Worm (Caenorhabditis elegans) whole organism, L1 larva: ENCODE measurements around the gene F40B5.2.
A peak's percentile ranks its signal among the peaks of the same experiment; 100 is the strongest.

Experiments
- C04F5.9 ChIP-seq: sonication (generic microtip); optimal IDR thresholded peaks from 2 replicates; lab custom pipeline; 2016; ENCODE audit warnings: missing genetic modification characterization, missing compliant biosample characterization
- C16A3.4 ChIP-seq: fragments of 150-350 bp; optimal IDR thresholded peaks from 2 replicates; lab custom pipeline; 2014; ENCODE audit warnings: missing biosample characterization, missing genetic modification characterization
- F16B12.6 ChIP-seq: fragments of 150-350 bp; optimal IDR thresholded peaks from 2 replicates; lab custom pipeline; 2014; ENCODE audit warnings: missing biosample characterization, missing genetic modification characterization
- alr-1 ChIP-seq: fragments of 200-800 bp; sonication (Bioruptor generic); optimal IDR thresholded peaks from 2 replicates; lab custom pipeline; 2018; ENCODE audit warnings: borderline replicate concordance, mild to moderate bottlenecking, missing genetic modification characterization, missing compliant biosample characterization
- blmp-1 ChIP-seq: fragments of 150-350 bp; optimal IDR thresholded peaks from 2 replicates; lab custom pipeline; 2014; ENCODE audit warnings: missing biosample characterization, missing genetic modification characterization
- ceh-8 ChIP-seq: fragments of 200-800 bp; sonication (Bioruptor generic); optimal IDR thresholded peaks from 2 replicates; lab custom pipeline; 2018; ENCODE audit warnings: mild to moderate bottlenecking, missing genetic modification characterization, moderate library complexity, missing compliant biosample characterization
- ceh-82 ChIP-seq, 3 experiments: fragments of 150-350 bp in 1 of 3; sonication (generic microtip) in 2 of 3; optimal IDR thresholded peaks; 2 replicates each; lab custom pipeline; 2014 to 2017; ENCODE audit warnings: missing biosample characterization in 3 of 3, missing genetic modification characterization in 3 of 3
- egl-13 ChIP-seq: sonication (generic microtip); optimal IDR thresholded peaks from 2 replicates; lab custom pipeline; 2016; ENCODE audit warnings: missing genotype, missing genetic modification reagents, missing genetic modification characterization, missing compliant biosample characterization
- ets-5 ChIP-seq: fragments of 200-800 bp; sonication (Bioruptor generic); IDR thresholded peaks from 2 replicates; pipeline ENCODE4 v1.3.6; 2022; ENCODE audit warnings: missing genetic modification characterization, missing compliant biosample characterization
- fos-1 ChIP-seq: fragments of 150-350 bp; optimal IDR thresholded peaks from 2 replicates; lab custom pipeline; 2014; ENCODE audit warnings: missing biosample characterization, missing genetic modification characterization
- grh-1 ChIP-seq: fragments of 200-800 bp; sonication (Bioruptor generic); IDR thresholded peaks from 2 replicates; pipeline ENCODE4 v1.3.6; 2022; ENCODE audit warnings: missing genetic modification reagents, missing genetic modification characterization, missing compliant biosample characterization
- hlh-4 ChIP-seq: sonication (generic microtip); optimal IDR thresholded peaks from 2 replicates; lab custom pipeline; 2016; ENCODE audit warnings: mild to moderate bottlenecking, missing genetic modification characterization, missing compliant biosample characterization
- irx-1 ChIP-seq: sonication (generic microtip); optimal IDR thresholded peaks from 2 replicates; lab custom pipeline; 2016; ENCODE audit warnings: missing genetic modification characterization, missing compliant biosample characterization
- lin-13 ChIP-seq: fragments of 150-350 bp; optimal IDR thresholded peaks from 2 replicates; lab custom pipeline; 2014; ENCODE audit warnings: missing biosample characterization, missing genetic modification reagents, missing genetic modification characterization
- lin-14 ChIP-seq: fragments of 200-800 bp; sonication (Bioruptor generic); optimal IDR thresholded peaks from 2 replicates; lab custom pipeline; 2018; ENCODE audit warnings: mild to moderate bottlenecking, missing genetic modification characterization, moderate library complexity, missing compliant biosample characterization
- lin-35 ChIP-seq, 2 experiments: fragments of 150-350 bp; optimal IDR thresholded peaks; 2 replicates each; lab custom pipeline; 2014; ENCODE audit warnings: missing biosample characterization in 2 of 2, missing genetic modification characterization in 2 of 2, missing genetic modification reagents in 2 of 2
- lir-3 ChIP-seq: sonication (generic microtip); optimal IDR thresholded peaks from 2 replicates; lab custom pipeline; 2016; ENCODE audit warnings: mild to moderate bottlenecking, missing genetic modification characterization, moderate library complexity, missing compliant biosample characterization; ENCODE audit not compliant: poor library complexity
- lsy-2 ChIP-seq, 2 experiments: fragments of 150-350 bp; optimal IDR thresholded peaks; 2 replicates each; lab custom pipeline; 2014; ENCODE audit warnings: missing biosample characterization in 2 of 2, missing genetic modification characterization in 2 of 2
- mep-1 ChIP-seq: fragments of 150-350 bp; optimal IDR thresholded peaks from 2 replicates; lab custom pipeline; 2014; ENCODE audit warnings: missing biosample characterization, missing genetic modification characterization
- nhr-47 ChIP-seq: sonication (generic microtip); optimal IDR thresholded peaks from 2 replicates; lab custom pipeline; 2016; ENCODE audit warnings: mild to moderate bottlenecking, missing genetic modification characterization, moderate library complexity, missing compliant biosample characterization
- nhr-76 ChIP-seq: sonication (generic microtip); optimal IDR thresholded peaks from 2 replicates; lab custom pipeline; 2017; ENCODE audit warnings: missing biosample characterization, missing genetic modification characterization
- nhr-77 ChIP-seq: fragments of 150-350 bp; optimal IDR thresholded peaks from 2 replicates; lab custom pipeline; 2014; ENCODE audit warnings: missing biosample characterization, missing genetic modification characterization
- nhr-85 ChIP-seq: sonication (generic microtip); peaks from one replicate; lab custom pipeline; 2016; ENCODE audit warnings: missing genetic modification characterization, inconsistent platforms, missing compliant biosample characterization
- nhr-90 ChIP-seq: sonication (generic microtip); optimal IDR thresholded peaks from 2 replicates; lab custom pipeline; 2016; ENCODE audit warnings: mild to moderate bottlenecking, missing genetic modification characterization, missing compliant biosample characterization; ENCODE audit not compliant: poor library complexity
- pag-3 ChIP-seq: sonication (generic microtip); optimal IDR thresholded peaks from 2 replicates; lab custom pipeline; 2017; ENCODE audit warnings: missing genetic modification characterization, mild to moderate bottlenecking, missing compliant biosample characterization, antibody characterized with exemption, borderline replicate concordance; ENCODE audit not compliant: insufficient read depth
- pax-3 ChIP-seq: fragments of 200-800 bp; sonication (Bioruptor generic); optimal IDR thresholded peaks from 2 replicates; lab custom pipeline; 2018; ENCODE audit warnings: mild to moderate bottlenecking, missing genetic modification characterization, moderate library complexity, missing compliant biosample characterization
- pqm-1 ChIP-seq: sonication (generic microtip); optimal IDR thresholded peaks from 3 replicates; lab custom pipeline; 2017; ENCODE audit warnings: missing biosample characterization, missing genetic modification characterization
- snpc-4 ChIP-seq: fragments of 150-350 bp; optimal IDR thresholded peaks from 2 replicates; lab custom pipeline; 2014; ENCODE audit warnings: missing biosample characterization, missing genetic modification characterization
- snu-23 ChIP-seq: sonication (generic microtip); optimal IDR thresholded peaks from 2 replicates; lab custom pipeline; 2016; ENCODE audit warnings: missing genetic modification characterization, missing compliant biosample characterization
- sptf-1 ChIP-seq: fragments of 150-350 bp; optimal IDR thresholded peaks from 2 replicates; lab custom pipeline; 2014; ENCODE audit warnings: missing biosample characterization, missing genetic modification characterization
- tbx-2 ChIP-seq: sonication (generic microtip); optimal IDR thresholded peaks from 2 replicates; lab custom pipeline; 2016; ENCODE audit warnings: missing genetic modification characterization, missing compliant biosample characterization
- tlp-1 ChIP-seq: fragments of 150-350 bp; optimal IDR thresholded peaks from 2 replicates; lab custom pipeline; 2014; ENCODE audit warnings: missing biosample characterization, missing genetic modification characterization
- unc-86 ChIP-seq: sonication (generic microtip); optimal IDR thresholded peaks from 2 replicates; lab custom pipeline; 2016; ENCODE audit warnings: missing genetic modification characterization, missing compliant biosample characterization
- vab-15 ChIP-seq: sonication (generic microtip); optimal IDR thresholded peaks from 2 replicates; lab custom pipeline; 2017; ENCODE audit warnings: missing genotype, mild to moderate bottlenecking, missing genetic modification characterization, missing compliant biosample characterization
- zag-1 ChIP-seq: fragments of 150-350 bp; optimal IDR thresholded peaks from 2 replicates; lab custom pipeline; 2014; ENCODE audit warnings: missing biosample characterization, missing genetic modification characterization
- zip-4 ChIP-seq: fragments of 200-800 bp; sonication (Bioruptor generic); optimal IDR thresholded peaks from 2 replicates; lab custom pipeline; 2018; ENCODE audit warnings: mild to moderate bottlenecking, missing genetic modification characterization, moderate library complexity, missing compliant biosample characterization
- ztf-11 ChIP-seq, 2 experiments: sonication (generic microtip); optimal IDR thresholded peaks; 2 replicates each; lab custom pipeline; 2016 to 2017; ENCODE audit warnings: missing genetic modification characterization in 2 of 2, missing biosample characterization in 1 of 2, missing compliant biosample characterization in 1 of 2

The F40B5.2 gene

DNA sequence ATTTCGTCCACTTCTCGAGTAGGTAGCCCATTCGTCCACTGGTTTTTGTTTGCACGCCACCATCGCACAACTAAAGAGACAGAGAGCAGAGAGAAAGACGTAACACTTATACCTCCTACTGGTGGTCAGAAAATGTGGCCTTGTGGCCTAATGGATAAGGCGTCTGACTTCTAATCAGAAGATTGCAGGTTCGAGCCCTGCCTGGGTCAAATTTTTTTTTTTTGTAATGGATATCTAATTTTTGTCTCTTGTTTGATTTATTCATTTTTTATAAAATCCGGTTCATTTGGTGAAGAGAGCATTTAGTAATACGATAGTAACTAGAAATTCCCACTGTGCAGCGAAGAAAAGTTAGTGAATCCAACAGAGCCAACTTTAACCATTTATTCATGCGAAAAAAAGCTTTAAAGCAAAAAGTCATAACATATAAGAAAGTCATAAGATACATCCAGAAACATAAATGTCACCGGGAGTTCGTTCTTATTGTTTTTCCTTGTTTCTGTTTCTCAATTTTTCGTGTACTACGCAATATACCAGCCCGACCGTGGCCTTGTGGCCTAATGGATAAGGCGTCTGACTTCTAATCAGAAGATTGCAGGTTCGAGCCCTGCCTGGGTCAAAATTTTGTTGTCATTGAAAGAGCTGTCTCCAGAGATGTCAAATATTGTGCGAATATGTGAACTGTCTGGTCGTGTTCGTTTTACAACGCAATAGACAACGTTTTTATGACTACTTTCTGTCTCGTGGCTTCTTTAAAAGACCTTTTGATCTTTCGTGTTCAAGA lies 18.6 kb downstream of the F40B5.2 start (continued):
- TF ChIP-seq nhr-47 (tag; lab: Kevin White, UChicago): peak; percentile 70
- peak; percentile 25 for TF ChIP-seq C16A3.4 (tag; lab: Kevin White, UChicago)
- peak; percentile 40 for TF ChIP-seq egl-13

DNA sequence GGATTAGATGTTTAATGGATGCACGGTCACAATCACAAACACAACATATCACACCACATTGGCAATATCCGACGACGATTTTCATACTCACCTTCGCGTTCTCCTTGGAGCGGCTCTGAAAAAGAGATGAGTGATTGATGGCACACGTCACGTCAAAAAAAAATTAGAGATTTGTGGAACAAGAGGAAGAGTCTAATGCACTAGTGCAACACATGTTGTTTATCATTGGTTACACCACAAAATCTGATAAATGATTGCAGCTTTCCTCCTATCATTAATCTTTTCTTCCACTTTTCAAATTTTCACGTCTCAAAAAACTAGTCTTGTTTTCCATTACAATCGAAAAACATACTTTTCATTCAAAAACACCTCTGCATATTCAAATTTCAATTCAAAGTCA lies 22.9 kb downstream of the F40B5.2 start:
- TF ChIP-seq lin-14 (GFP tag; lab: Kevin White, UChicago): peak; percentile 8
- TF ChIP-seq zag-1 (tag; lab: Kevin White, UChicago): no peak

DNA sequence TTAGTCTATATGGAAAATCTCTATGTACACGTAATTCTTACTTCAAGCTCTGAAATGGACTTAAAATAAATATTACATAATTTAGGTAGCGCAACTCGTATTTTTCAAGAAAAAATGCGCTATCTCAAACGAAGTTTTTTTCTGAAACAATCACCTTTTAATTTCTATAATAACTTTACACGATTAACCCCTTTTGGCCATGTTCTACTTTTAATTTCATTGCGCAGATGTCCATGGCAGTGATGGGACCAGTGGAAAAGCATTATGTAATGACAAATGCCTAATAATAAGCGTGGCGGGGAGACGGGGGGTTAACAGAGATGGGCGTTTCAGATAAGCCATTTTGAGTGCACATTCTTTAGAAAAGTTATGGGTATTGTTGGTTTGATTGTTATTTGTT lies 23.9 kb downstream of the F40B5.2 start:
- TF ChIP-seq nhr-76 (tag; lab: Kevin White, UChicago): no peak
- TF ChIP-seq, all 84 proteins: peak for 0

DNA sequence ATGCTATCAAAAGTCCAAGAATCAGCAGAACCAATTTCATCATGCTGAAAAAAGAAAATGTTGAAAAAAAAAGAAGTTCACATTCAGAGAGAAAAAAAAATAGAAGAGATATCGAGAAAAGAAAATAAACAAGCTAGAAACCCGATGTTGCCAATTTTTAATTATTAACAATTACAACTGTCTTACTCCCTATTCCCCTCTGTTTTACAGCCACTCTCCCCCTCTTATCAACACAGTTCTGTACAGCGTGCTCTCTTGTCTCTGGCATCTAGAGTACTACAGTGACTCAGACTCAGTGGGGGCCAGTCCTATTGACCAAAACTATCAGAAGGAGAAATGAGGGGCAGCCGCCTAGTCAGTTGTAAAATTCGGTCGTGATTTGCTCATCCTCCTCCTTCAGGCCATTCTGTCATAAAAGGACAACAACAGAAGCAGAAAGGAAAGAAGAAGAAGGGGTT lies 24.9 kb downstream of the F40B5.2 start, which contains the start of gene wrk-1:
Gene wrk-1, minus strand, starts transcription at position 51 of the 458 bp plus-strand sequence.
- TF ChIP-seq ets-5 (GFP tag; lab: Robert Waterston, UW) (0 out of 2 replicates have a peak, but pooled peaks have one; percentile 20), alr-1 (tag; lab: Kevin White, UChicago) (no peak)

DNA sequence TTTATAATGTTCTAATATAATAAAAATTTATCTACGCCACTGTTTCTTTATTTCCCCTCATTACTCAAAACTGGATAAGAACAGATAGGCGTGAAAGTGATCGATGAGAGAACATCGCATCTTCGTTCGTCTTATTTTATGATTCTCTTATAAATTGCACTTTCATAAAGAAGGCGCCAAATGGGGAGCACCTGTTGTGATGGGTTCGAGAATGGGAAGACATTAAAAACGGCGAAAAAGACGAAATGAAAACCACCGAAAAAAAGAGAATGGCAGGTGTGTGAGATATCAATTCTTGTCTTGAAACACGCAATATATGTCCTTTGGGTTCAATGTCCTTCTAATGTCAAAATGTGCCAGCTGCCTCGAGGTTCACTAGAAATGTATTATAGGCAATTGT lies 26.6 kb downstream of the F40B5.2 start:
- no peak for TF ChIP-seq lin-14 (GFP tag; lab: Kevin White, UChicago)
- TF ChIP-seq ztf-11 (tag; optimal IDR thresholded peaks at IDR 0.05; lab: Kevin White, UChicago): peak in 1 of 2 experiments; percentile 68
- no peak for TF ChIP-seq snu-23 (GFP tag; lab: Kevin White, UChicago)
- peak; percentile 10 for TF ChIP-seq blmp-1 (tag; lab: Kevin White, UChicago)
- peak; percentile 61 for TF ChIP-seq tbx-2 (tag; lab: Kevin White, UChicago)

DNA sequence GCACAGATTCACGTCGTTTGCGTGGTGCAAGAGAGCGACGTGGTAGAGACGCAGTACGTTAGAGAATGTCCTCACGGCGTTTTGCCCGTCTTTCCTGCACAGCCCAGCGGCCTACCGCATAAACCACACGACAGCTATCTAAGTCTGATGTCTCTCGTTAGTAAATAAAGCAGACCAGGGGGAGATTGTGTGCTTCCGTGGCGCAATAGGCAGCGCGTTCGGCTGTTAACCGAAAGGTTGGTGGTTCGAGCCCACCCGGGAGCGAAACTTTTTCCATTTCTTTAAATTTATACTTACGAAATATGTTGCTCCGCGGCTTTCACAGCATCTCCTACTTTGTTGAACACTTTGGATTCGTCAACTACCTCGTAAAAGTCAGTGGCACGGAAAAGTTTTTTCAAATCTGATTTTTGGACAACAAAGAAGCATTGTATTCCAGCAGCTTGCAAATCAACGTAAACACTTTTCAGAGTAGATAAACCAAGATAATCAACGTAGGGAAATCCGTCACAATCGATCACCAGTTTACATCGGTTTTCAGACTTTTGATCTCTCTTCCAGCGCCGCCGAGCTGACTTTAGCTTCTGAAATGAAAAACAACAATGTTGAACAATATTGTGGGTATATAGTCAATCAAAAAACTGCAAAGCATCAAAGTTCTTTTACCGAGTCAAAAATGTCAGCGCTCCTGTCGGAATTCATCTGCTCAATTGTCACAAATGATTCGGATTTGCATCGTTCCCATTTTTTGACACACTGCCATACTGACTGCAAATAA lies 36.8 kb downstream of the F40B5.2 start:
- TF ChIP-seq tlp-1 (tag; lab: Kevin White, UChicago): no peak
- peak; percentile 5 for TF ChIP-seq pag-3 (tag; lab: Kevin White, UChicago)
- no peak for TF ChIP-seq pqm-1 (tag; lab: Kevin White, UChicago)
- peak; percentile 94 for TF ChIP-seq nhr-85 (tag; lab: Kevin White, UChicago)
- TF ChIP-seq irx-1 (tag; lab: Kevin White, UChicago): peak; percentile 90
- TF ChIP-seq F16B12.6 (tag; lab: Kevin White, UChicago): no peak
- TF ChIP-seq nhr-76 (tag; lab: Kevin White, UChicago): no peak
- peak; percentile 81 for TF ChIP-seq mep-1 (tag; lab: Kevin White, UChicago)
- peak; percentile 80 for TF ChIP-seq lin-13 (GFP tag; lab: Kevin White, UChicago)
- TF ChIP-seq hlh-4: peak; percentile 3
- peak; percentile 80 for TF ChIP-seq ceh-8
- TF ChIP-seq ets-5 (GFP tag; lab: Robert Waterston, UW): no peak
- TF ChIP-seq blmp-1 (tag; lab: Kevin White, UChicago): peak; percentile 42
- TF ChIP-seq nhr-90 (tag; lab: Kevin White, UChicago): peak; percentile 91
- peak; percentile 84 for TF ChIP-seq fos-1 (tag; lab: Kevin White, UChicago)
- peak; percentile 75 for TF ChIP-seq nhr-77 (tag; lab: Kevin White, UChicago)
- TF ChIP-seq snpc-4 (tag; lab: Kevin White, UChicago): peak; percentile 49
- TF ChIP-seq tbx-2 (tag; lab: Kevin White, UChicago): peak; percentile 94
- peak; percentile 81 to 83 for TF ChIP-seq lsy-2 (tag; optimal IDR thresholded peaks at IDR 0.05; lab: Kevin White, UChicago)
- TF ChIP-seq lin-35 (GFP tag; optimal IDR thresholded peaks at IDR 0.05; lab: Kevin White, UChicago): peak; percentile 33 to 83
- TF ChIP-seq sptf-1 (tag; lab: Kevin White, UChicago): no peak
- TF ChIP-seq vab-15 (tag; lab: Kevin White, UChicago): no peak
- peak; percentile 77 for TF ChIP-seq grh-1
- peak; percentile 82 for TF ChIP-seq pax-3
- peak; percentile 87 for TF ChIP-seq unc-86 (tag; lab: Kevin White, UChicago)
- TF ChIP-seq C04F5.9: peak; percentile 39
- peak; percentile 81 for TF ChIP-seq zip-4 (GFP tag; lab: Kevin White, UChicago)
- peak; percentile 60 to 83 (median 74) for TF ChIP-seq ceh-82 (tag; optimal IDR thresholded peaks at IDR 0.05; lab: Kevin White, UChicago)
- peak; percentile 84 for TF ChIP-seq lir-3
